Worm (Caenorhabditis elegans) whole organism, L4/young adult: ENCODE measurements around the gene ttr-57.

Experiments
- W03F9.2 ChIP-seq: fragments of 150-350 bp; optimal IDR thresholded peaks from 2 replicates; lab custom pipeline; 2014; ENCODE audit warnings: missing biosample characterization, missing genetic modification characterization
- dao-5 ChIP-seq: sonication (generic microtip); optimal IDR thresholded peaks from 2 replicates; lab custom pipeline; 2016; ENCODE audit warnings: missing genotype, missing genetic modification characterization, moderate library complexity, missing compliant biosample characterization

- TF ChIP-seq dao-5 (tag; lab: Kevin White, UChicago): no peak
- no peak for TF ChIP-seq W03F9.2
Measured at ce11 chrV:20631255-20631654, 26.4 kb downstream of the ttr-57 start, which contains the start of gene F46B3.14.
